Fruit fly (Drosophila melanogaster) whole organism, pupa: ENCODE results near the gene Nhe3.

Experiments
- CG10348 ChIP-seq: fragments of 200-800 bp; sonication (Bioruptor generic); IDR thresholded peaks from 2 replicates; pipeline ENCODE4 v1.3.6; 2022; ENCODE audit warnings: missing biosample characterization, missing genetic modification characterization
- CG12605 ChIP-seq: fragments of 200-800 bp; sonication (Bioruptor generic); IDR thresholded peaks from 2 replicates; pipeline ENCODE4 v1.3.6; 2022; ENCODE audit warnings: missing biosample characterization, missing genetic modification characterization
- CG13204 ChIP-seq: fragments of 200-800 bp; sonication (Bioruptor generic); optimal IDR thresholded peaks from 2 replicates; lab custom pipeline; 2018; ENCODE audit warnings: missing biosample characterization, mild to moderate bottlenecking, missing genetic modification characterization, moderate library complexity
- CG14655 ChIP-seq: fragments of 200-800 bp; sonication (Bioruptor generic); optimal IDR thresholded peaks from 3 replicates; lab custom pipeline; 2017; ENCODE audit warnings: mild to moderate bottlenecking, missing biosample characterization, missing genetic modification reagents, missing genetic modification characterization
- CG15710 ChIP-seq: fragments of 200-800 bp; sonication (Bioruptor generic); optimal IDR thresholded peaks from 2 replicates; lab custom pipeline; 2018; ENCODE audit warnings: missing biosample characterization, mild to moderate bottlenecking, missing genetic modification characterization, moderate library complexity
- CG17806 ChIP-seq: fragments of 200-800 bp; sonication (Bioruptor generic); optimal IDR thresholded peaks from 2 replicates; lab custom pipeline; 2018; ENCODE audit warnings: missing biosample characterization, mild to moderate bottlenecking, missing genetic modification characterization, moderate library complexity
- CG32121 ChIP-seq: fragments of 200-800 bp; sonication (Bioruptor generic); IDR thresholded peaks from 2 replicates; pipeline ENCODE4 v1.3.6; 2022; ENCODE audit warnings: missing biosample characterization, missing genetic modification characterization
- CG34367 ChIP-seq: fragments of 200-800 bp; sonication (Bioruptor generic); optimal IDR thresholded peaks from 2 replicates; lab custom pipeline; 2018; ENCODE audit warnings: missing biosample characterization, mild to moderate bottlenecking, missing genetic modification characterization
- CG4496 ChIP-seq: fragments of 200-800 bp; sonication (Bioruptor generic); IDR thresholded peaks from 3 replicates; pipeline ENCODE4 v1.3.6; 2022; ENCODE audit warnings: missing biosample characterization, missing genetic modification characterization
- CG8159 ChIP-seq: fragments of 200-800 bp; sonication (Bioruptor generic); optimal IDR thresholded peaks from 3 replicates; lab custom pipeline; 2018; ENCODE audit warnings: missing biosample characterization, mild to moderate bottlenecking, missing genetic modification characterization, moderate library complexity
- CG8301 ChIP-seq: fragments of 200-800 bp; sonication (Bioruptor generic); optimal IDR thresholded peaks from 2 replicates; lab custom pipeline; 2018; ENCODE audit warnings: missing biosample characterization, mild to moderate bottlenecking, missing genetic modification characterization
- CG9948 ChIP-seq: fragments of 200-800 bp; sonication (Bioruptor generic); optimal IDR thresholded peaks from 2 replicates; lab custom pipeline; 2018; ENCODE audit warnings: missing biosample characterization, mild to moderate bottlenecking, missing genetic modification characterization, moderate library complexity
- EcR ChIP-seq: fragments of 200-800 bp; sonication (Bioruptor generic); optimal IDR thresholded peaks from 3 replicates; lab custom pipeline; 2019; ENCODE audit warnings: missing biosample characterization, missing genetic modification characterization, mild to moderate bottlenecking, moderate library complexity, missing genetic modification reagents
- Ets98B ChIP-seq: fragments of 200-800 bp; sonication (Bioruptor generic); IDR thresholded peaks from 2 replicates; pipeline ENCODE4 v1.3.6; 2022; ENCODE audit warnings: missing biosample characterization, missing genetic modification characterization
- Pif1B ChIP-seq: fragments of 200-800 bp; sonication (Bioruptor generic); optimal IDR thresholded peaks from 3 replicates; lab custom pipeline; 2016; ENCODE audit warnings: missing biosample characterization, missing genetic modification characterization
- Snoo ChIP-seq: fragments of 200-800 bp; sonication (Bioruptor generic); optimal IDR thresholded peaks from 3 replicates; lab custom pipeline; 2017; ENCODE audit warnings: missing biosample characterization, mild to moderate bottlenecking, missing genetic modification characterization, inconsistent platforms
- fd96Ca ChIP-seq: fragments of 200-800 bp; sonication (Bioruptor generic); IDR thresholded peaks from 3 replicates; pipeline ENCODE4 v1.3.6; 2022; ENCODE audit warnings: missing biosample characterization, missing genetic modification characterization
- gl ChIP-seq: fragments of 200-800 bp; sonication (Bioruptor generic); optimal IDR thresholded peaks from 2 replicates; lab custom pipeline; 2018; ENCODE audit warnings: missing biosample characterization, mild to moderate bottlenecking, missing genetic modification characterization

The Nhe3 gene

DNA sequence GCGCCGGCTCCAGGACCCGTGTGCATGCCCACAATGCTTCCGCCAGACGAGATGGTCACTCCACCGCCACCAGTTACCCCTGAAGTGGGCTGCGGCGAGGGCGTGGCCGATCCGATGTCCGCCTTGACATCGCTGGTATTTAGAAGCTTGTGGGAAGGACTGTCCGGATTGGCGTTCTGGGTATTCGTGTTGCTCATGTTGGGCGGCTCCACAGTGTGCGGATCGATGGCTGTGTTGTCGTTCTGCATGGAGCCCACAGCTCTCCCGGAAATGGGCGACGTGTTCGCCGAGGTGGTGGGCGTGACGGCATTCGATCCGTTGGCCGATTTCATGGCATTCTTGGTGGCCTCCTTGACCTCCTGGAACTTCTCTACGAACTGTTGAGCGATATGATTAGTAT is 37.5 kb upstream of the Nhe3 start:
- TF ChIP-seq fd96Ca = no peak
- no peak for TF ChIP-seq CG8301 (tag; lab: Kevin White, UChicago)
- no peak for TF ChIP-seq CG8159 (tag; lab: Kevin White, UChicago)
- no peak for TF ChIP-seq CG15710 (tag; lab: Kevin White, UChicago)
- TF ChIP-seq gl (tag; lab: Kevin White, UChicago) = no peak

DNA sequence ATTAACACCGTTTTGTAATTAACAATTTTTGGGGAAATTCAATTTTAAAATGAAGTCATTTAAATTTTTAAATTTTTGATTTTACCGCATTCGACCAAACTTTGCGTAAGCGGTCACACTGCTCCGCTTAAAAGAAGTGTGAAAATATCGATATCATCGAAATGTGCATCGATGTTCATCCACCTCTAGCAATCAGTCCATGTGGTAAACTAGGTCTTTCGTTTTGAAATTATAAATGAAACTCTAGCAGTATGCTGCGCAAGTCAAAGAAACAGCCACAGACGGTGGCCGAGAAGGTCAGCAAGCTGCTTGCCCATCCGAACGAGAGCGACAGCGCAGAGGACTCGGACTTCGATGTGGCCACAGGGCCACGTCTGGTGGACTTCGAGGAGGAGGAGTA is 33.3 kb upstream of the Nhe3 start, which contains the start of gene Aatf:
Gene Aatf (plus strand): TSS at position 166 of the 400 bp plus-strand sequence.
- TF ChIP-seq Ets98B (GFP tag; lab: Robert Waterston, UW) = 0 out of 2 replicates have a peak, but pooled peaks have one; percentile 6
- TF ChIP-seq CG12605 (GFP tag; lab: Robert Waterston, UW) = no peak

DNA sequence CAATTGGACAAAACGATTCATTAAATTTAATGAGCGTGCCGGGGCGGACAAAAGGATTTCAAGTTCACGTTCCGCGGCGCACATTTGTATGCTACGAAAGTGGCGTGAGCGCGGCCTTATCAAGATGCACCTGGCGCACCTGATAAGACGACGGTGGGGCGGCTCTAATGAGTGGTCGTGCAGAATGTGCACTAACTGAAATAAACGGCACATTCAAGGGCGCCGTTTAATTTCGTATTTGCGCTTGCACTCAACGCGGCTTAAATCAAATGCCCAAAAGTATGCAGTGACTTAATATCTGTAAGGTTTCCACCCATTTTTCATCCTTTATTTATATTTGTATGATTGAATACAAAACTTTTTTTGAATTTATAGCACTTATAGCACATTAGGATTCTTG is 32.8 kb upstream of the Nhe3 start:
- TF ChIP-seq Pif1B (no peak), CG34367 (tag; lab: Kevin White, UChicago) (no peak), EcR (GFP tag; lab: Kevin White, UChicago) (no peak), CG10348 (GFP tag; lab: Robert Waterston, UW) (no peak), CG13204 (GFP tag; lab: Kevin White, UChicago) (no peak), Snoo (tag; lab: Kevin White, UChicago) (no peak), CG8301 (tag; lab: Kevin White, UChicago) (no peak)

DNA sequence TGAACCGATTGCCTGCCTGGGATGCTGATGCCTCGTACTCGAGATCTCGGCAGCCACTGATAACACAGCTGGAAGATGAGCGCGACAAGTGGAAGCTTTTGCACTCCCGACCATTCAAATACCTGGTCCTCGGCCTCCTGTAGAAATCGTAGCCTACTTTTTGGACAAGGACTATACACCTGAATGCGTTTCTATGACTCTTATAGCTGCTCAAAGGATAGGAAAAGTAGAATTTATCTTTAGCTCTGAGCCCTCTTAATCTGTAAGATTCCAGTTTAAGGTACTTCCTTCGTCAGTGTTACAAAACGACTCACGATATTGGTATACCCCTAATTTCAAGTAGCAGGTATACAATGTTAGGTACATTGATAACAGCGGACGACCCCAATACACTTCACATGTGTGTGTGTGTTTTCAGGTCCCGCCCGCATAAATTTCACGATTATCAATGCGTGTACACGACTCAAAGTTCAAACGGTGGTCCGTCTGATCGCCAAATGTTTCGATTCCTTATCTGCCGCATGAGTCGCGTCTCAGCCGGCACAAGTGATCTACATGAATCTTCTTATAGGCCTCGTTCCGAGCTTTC is 32.1 kb upstream of the Nhe3 start, which contains the start of gene AkhR:
Gene AkhR (minus strand): TSS at position 5 of the 589 bp plus-strand sequence.
- TF ChIP-seq CG12605 (GFP tag; lab: Robert Waterston, UW) = no peak
- TF ChIP-seq CG32121 (GFP tag; lab: Robert Waterston, UW) = no peak
- no peak for TF ChIP-seq EcR (GFP tag; lab: Kevin White, UChicago)
- TF ChIP-seq CG15710 (tag; lab: Kevin White, UChicago) = no peak

DNA sequence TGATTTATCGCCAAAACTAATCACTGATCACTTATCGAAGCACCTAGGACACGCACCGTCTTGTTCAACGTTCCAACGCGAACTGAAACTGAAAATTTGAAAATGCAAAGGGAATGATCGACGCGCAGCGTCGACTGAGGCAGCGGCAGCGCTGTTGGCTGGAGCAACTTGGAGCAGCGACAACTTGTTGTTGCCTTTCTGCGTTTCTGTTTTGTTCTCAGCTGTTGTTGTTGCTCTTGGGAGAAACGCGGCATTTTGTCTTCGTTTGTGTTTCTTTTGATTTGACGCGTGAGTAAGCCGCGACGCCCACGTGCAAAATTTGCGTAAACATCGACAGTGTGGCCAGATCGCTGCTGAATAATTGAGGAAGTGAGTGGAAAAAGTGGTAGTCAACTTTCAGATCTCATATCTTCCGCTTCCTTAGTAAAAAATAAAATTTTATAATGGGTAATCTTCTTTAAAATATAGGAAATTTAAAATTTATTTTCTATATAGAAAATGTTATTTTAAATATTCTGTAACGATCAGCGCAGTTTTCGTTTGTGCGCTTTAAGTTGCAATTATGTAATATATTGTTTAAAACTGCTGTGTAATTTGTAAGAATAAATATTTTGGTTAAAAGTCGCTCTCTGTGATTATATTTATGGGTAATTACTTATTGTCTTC is 25.0 kb upstream of the Nhe3 start, which contains the start of gene Tsp:
Gene Tsp (minus strand): TSS at position 90 of the 666 bp plus-strand sequence.
- TF ChIP-seq CG8159 (tag; lab: Kevin White, UChicago) (peak; percentile 3), CG14655 (GFP tag; lab: Kevin White, UChicago) (peak; percentile 8), gl (tag; lab: Kevin White, UChicago) (peak; percentile 31), CG12605 (GFP tag; lab: Robert Waterston, UW) (peak; percentile 29; the same call in 1 of the 2 replicates), CG17806 (tag; lab: Kevin White, UChicago) (no peak), CG13204 (GFP tag; lab: Kevin White, UChicago) (peak; percentile 39), CG4496 (GFP tag; lab: Robert Waterston, UW) (peak; percentile 63; the same call in 2 of the 3 replicates), CG15710 (tag; lab: Kevin White, UChicago) (no peak), EcR (GFP tag; lab: Kevin White, UChicago) (peak; percentile 36)

DNA sequence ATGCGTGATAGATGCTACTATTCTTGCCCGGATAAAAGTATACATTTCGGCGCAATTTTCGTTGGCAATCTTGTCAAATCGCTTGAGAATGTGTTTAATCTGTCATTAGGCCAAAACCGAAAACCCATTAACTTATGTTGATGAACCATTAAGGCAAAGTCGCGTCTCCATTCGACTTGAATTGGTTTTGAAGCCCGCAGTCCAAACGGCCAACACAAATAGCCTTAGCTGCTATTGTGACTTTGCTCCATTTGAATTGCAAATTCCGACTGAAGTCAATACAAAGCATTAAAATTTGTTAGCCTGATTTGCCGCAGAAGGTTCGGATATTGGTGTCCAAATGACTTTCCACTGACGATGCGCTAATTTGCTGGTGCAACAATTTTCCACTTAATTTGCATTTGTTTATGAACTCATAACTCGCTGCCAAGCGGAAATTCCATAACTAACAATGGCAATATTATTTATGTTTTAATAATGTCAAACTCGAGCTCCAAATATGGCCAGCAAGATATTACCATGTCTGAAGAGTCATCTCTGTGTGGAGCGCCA is 22.3 kb upstream of the Nhe3 start:
- TF ChIP-seq Pif1B = no peak
- no peak for TF ChIP-seq CG15710 (tag; lab: Kevin White, UChicago)
- no peak for TF ChIP-seq CG9948 (tag; lab: Kevin White, UChicago)
- no peak for TF ChIP-seq Ets98B (GFP tag; lab: Robert Waterston, UW)
- TF ChIP-seq CG13204 (GFP tag; lab: Kevin White, UChicago) = no peak
- TF ChIP-seq CG14655 (GFP tag; lab: Kevin White, UChicago) = no peak
- no peak for TF ChIP-seq CG10348 (GFP tag; lab: Robert Waterston, UW)
- no peak for TF ChIP-seq CG12605 (GFP tag; lab: Robert Waterston, UW)
- TF ChIP-seq, all 21 proteins: peak for 0

DNA sequence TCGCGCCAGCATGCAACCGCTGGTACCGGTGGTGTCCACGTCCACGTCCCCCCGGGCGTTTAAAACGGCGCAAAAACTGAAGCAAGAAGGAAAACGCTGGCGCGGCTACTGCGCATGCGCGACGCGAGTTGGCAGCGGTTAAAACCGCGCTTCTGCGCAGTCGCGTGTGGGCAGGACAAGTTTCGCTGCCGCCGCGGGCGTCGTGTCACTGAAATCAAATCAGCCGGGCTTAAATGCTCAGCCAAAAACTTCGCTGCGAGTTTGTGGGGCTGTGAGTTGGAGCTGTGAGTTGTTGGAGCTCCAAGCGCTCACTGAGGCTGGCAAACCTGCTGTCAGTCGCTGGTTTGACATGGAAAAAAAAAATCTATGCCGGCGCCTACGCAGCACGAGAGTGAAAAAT is 20.9 kb upstream of the Nhe3 start:
- TF ChIP-seq fd96Ca = 0 out of 3 replicates have a peak, but pooled peaks have one; percentile 18
- TF ChIP-seq CG8301 (tag; lab: Kevin White, UChicago) = no peak
- TF ChIP-seq Ets98B (GFP tag; lab: Robert Waterston, UW) = peak; percentile 14; the same call in 1 of the 2 replicates
- no peak for TF ChIP-seq CG17806 (tag; lab: Kevin White, UChicago)
- TF ChIP-seq CG4496 (GFP tag; lab: Robert Waterston, UW) = peak; percentile 55; the same call in 1 of the 3 replicates
- TF ChIP-seq, all 21 proteins: peak for 3
